Fruit fly (Drosophila melanogaster): ENCODE results near the gene PGRP-SB1.
A peak's percentile ranks its signal among the peaks of the same experiment; 100 is the strongest.

The PGRP-SB1 gene

DNA sequence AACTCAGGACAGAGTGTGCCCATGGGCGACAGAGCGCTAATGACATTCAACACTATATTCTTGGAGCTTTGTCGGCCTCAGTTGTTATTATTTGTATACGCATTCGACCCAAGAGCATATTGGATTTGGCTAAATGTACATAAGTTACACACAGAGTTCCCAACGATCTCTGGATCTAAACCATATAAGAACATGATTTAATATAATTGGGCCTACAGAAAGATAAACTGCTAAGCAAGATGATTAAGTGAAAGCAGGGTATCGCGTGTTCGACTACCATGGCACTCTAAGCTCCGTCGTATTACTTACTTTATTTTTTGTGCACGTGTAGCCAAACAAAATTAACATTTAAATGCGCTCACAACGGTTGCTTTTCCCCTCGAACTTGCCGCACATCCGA lies 32.5 kb upstream of the PGRP-SB1 start (continued):
- TF ChIP-seq CG9437 (GFP tag; optimal IDR thresholded peaks at IDR 0.05) (no peak), pnt (GFP tag; optimal IDR thresholded peaks at IDR 0.05) (peak; percentile 27), CG6254 (GFP tag; optimal IDR thresholded peaks at IDR 0.05) (no peak), B-H2 (GFP tag; optimal IDR thresholded peaks at IDR 0.05) (no peak), danr (GFP tag; IDR thresholded peaks at IDR 0.05) (no peak), Stat92E (GFP tag; optimal IDR thresholded peaks at IDR 0.05) (no peak), al (GFP tag; IDR thresholded peaks at IDR 0.05) (no peak), CG10431 (GFP tag; optimal IDR thresholded peaks at IDR 0.05) (no peak), emc (GFP tag; optimal IDR thresholded peaks at IDR 0.05) (no peak), CG11696 (GFP tag; IDR thresholded peaks at IDR 0.05) (no peak), insv (GFP tag; optimal IDR thresholded peaks at IDR 0.05) (no peak), ems (GFP tag; optimal IDR thresholded peaks at IDR 0.05) (no peak), CG13775 (GFP tag; optimal IDR thresholded peaks at IDR 0.05) (no peak), hkb (optimal IDR thresholded peaks at IDR 0.05) (no peak), hkb (GFP tag; IDR thresholded peaks at IDR 0.05) (no peak), CG30403 (GFP tag; optimal IDR thresholded peaks at IDR 0.05) (peak; percentile 37), CG2875 (GFP tag; optimal IDR thresholded peaks at IDR 0.05) (no peak), CG11247 (GFP tag; IDR thresholded peaks at IDR 0.05) (no peak), CG12299 (tag; optimal IDR thresholded peaks at IDR 0.05) (no peak), CG6175 (GFP tag; IDR thresholded peaks at IDR 0.05) (no peak), HmgZ (tag; optimal IDR thresholded peaks at IDR 0.05) (no peak), slp2 (GFP tag; optimal IDR thresholded peaks at IDR 0.05) (peak; percentile 32), Side (GFP tag; optimal IDR thresholded peaks at IDR 0.05) (no peak), CG9797 (GFP tag; optimal IDR thresholded peaks at IDR 0.05) (no peak), vvl (GFP tag; IDR thresholded peaks at IDR 0.05) (peak; percentile 39; the same call in 1 of the 2 replicates), CG14014 (GFP tag; IDR thresholded peaks at IDR 0.05) (no peak), repo (GFP tag; optimal IDR thresholded peaks at IDR 0.05) (no peak), Sry-β (GFP tag; optimal IDR thresholded peaks at IDR 0.05) (no peak), Spps (tag; optimal IDR thresholded peaks at IDR 0.05) (no peak), CG17802 (tag; optimal IDR thresholded peaks at IDR 0.05) (no peak), CG17385 (GFP tag; optimal IDR thresholded peaks at IDR 0.05) (peak; percentile 27), CG18619 (GFP tag; optimal IDR thresholded peaks at IDR 0.05) (peak; percentile 4), cato (GFP tag; optimal IDR thresholded peaks at IDR 0.05; ENCODE audit: borderline replicate concordance) (no peak), CG7987 (GFP tag; optimal IDR thresholded peaks at IDR 0.05) (no peak), CG5245 (GFP tag; optimal IDR thresholded peaks at IDR 0.05) (no peak), yki (optimal IDR thresholded peaks at IDR 0.05) (no peak), pan (optimal IDR thresholded peaks at IDR 0.05) (no peak), pan (GFP tag; optimal IDR thresholded peaks at IDR 0.05 in 1 of 2, IDR thresholded peaks at IDR 0.05 in 1 of 2) (no peak), tin (GFP tag; optimal IDR thresholded peaks at IDR 0.05) (no peak), Gug (GFP tag; IDR thresholded peaks at IDR 0.05) (no peak), exex (tag; optimal IDR thresholded peaks at IDR 0.05) (no peak), Dp (GFP tag; optimal IDR thresholded peaks at IDR 0.05) (no peak), chm (GFP tag; IDR thresholded peaks at IDR 0.05) (peak; percentile 48; the same call in 1 of the 2 replicates), CG14050 (GFP tag; IDR thresholded peaks at IDR 0.05) (no peak), fd96Cb (tag; optimal IDR thresholded peaks at IDR 0.05) (peak; percentile 44), CG17568 (GFP tag; optimal IDR thresholded peaks at IDR 0.05) (peak; percentile 23), ranshi (GFP tag; IDR thresholded peaks at IDR 0.05) (no peak), NC2β (GFP tag; optimal IDR thresholded peaks at IDR 0.05) (no peak), MBD-R2 (GFP tag; IDR thresholded peaks at IDR 0.05) (no peak), C15 (GFP tag; IDR thresholded peaks at IDR 0.05) (no peak), Lim3 (GFP tag; IDR thresholded peaks at IDR 0.05) (no peak), CG7786 (GFP tag; optimal IDR thresholded peaks at IDR 0.05) (no peak), CG2678 (tag; optimal IDR thresholded peaks at IDR 0.05) (peak; percentile 39)

All from whole organism, embryonic.